Fruit fly (Drosophila melanogaster) whole organism, pupa: Measurements from ENCODE around the gene Notum.

ENCODE experiments used
- CG13204 ChIP-seq: fragments of 200-800 bp; sonication (Bioruptor generic); optimal IDR thresholded peaks from 2 replicates; lab custom pipeline; 2018; ENCODE audit warnings: missing biosample characterization, mild to moderate bottlenecking, missing genetic modification characterization, moderate library complexity
- CG14655 ChIP-seq: fragments of 200-800 bp; sonication (Bioruptor generic); optimal IDR thresholded peaks from 3 replicates; lab custom pipeline; 2017; ENCODE audit warnings: mild to moderate bottlenecking, missing biosample characterization, missing genetic modification reagents, missing genetic modification characterization
- CG32121 ChIP-seq: fragments of 200-800 bp; sonication (Bioruptor generic); IDR thresholded peaks from 2 replicates; pipeline ENCODE4 v1.3.6; 2022; ENCODE audit warnings: missing biosample characterization, missing genetic modification characterization
- CG34367 ChIP-seq: fragments of 200-800 bp; sonication (Bioruptor generic); optimal IDR thresholded peaks from 2 replicates; lab custom pipeline; 2018; ENCODE audit warnings: missing biosample characterization, mild to moderate bottlenecking, missing genetic modification characterization
- CG4496 ChIP-seq: fragments of 200-800 bp; sonication (Bioruptor generic); IDR thresholded peaks from 3 replicates; pipeline ENCODE4 v1.3.6; 2022; ENCODE audit warnings: missing biosample characterization, missing genetic modification characterization
- D1 ChIP-seq: fragments of 200-800 bp; sonication (Bioruptor generic); optimal IDR thresholded peaks from 2 replicates; lab custom pipeline; 2018; ENCODE audit warnings: missing biosample characterization, mild to moderate bottlenecking, missing genetic modification characterization, moderate library complexity
- EcR ChIP-seq: fragments of 200-800 bp; sonication (Bioruptor generic); optimal IDR thresholded peaks from 3 replicates; lab custom pipeline; 2019; ENCODE audit warnings: missing biosample characterization, missing genetic modification characterization, mild to moderate bottlenecking, moderate library complexity, missing genetic modification reagents
- Pif1A ChIP-seq: fragments of 200-800 bp; sonication (Bioruptor generic); optimal IDR thresholded peaks from 3 replicates; lab custom pipeline; 2016; ENCODE audit warnings: missing biosample characterization, missing genetic modification characterization
- Snoo ChIP-seq: fragments of 200-800 bp; sonication (Bioruptor generic); optimal IDR thresholded peaks from 3 replicates; lab custom pipeline; 2017; ENCODE audit warnings: missing biosample characterization, mild to moderate bottlenecking, missing genetic modification characterization, inconsistent platforms
- gl ChIP-seq: fragments of 200-800 bp; sonication (Bioruptor generic); optimal IDR thresholded peaks from 2 replicates; lab custom pipeline; 2018; ENCODE audit warnings: missing biosample characterization, mild to moderate bottlenecking, missing genetic modification characterization

DNA sequence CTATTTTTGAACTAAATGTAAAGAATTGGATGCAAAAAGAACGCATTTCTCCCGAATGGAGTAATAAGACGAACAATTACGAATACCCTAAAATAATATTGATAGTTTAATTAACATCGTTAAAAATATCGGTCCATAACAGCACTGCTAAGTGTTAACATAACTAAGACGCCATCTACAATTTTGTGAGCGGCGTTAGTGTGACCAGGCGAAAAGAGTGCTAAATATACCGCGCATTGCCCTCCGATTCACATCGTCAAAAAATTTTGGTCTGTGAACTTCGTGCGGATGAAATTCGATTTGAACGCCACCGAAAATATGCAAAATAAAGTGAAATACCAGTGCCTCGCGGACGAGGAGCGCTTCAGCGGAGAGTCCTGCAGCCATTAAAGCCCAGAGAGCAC, 28.4 kb downstream of the Notum start, which contains the start of gene Mbs:
- no peak for TF ChIP-seq CG34367 (tag; lab: Kevin White, UChicago)
- no peak for TF ChIP-seq CG13204 (GFP tag; lab: Kevin White, UChicago)
- no peak for TF ChIP-seq D1
- TF ChIP-seq CG14655: no peak
- TF ChIP-seq CG4496 (GFP tag; lab: Robert Waterston, UW): no peak
- TF ChIP-seq Snoo (tag; lab: Kevin White, UChicago): peak; percentile 1
- no peak for TF ChIP-seq CG32121
- no peak for TF ChIP-seq gl (tag; lab: Kevin White, UChicago)
- TF ChIP-seq Pif1A: no peak
- no peak for TF ChIP-seq EcR (GFP tag; lab: Kevin White, UChicago)
